Worm (Caenorhabditis elegans) whole organism, L3 larva: ENCODE measurements around the gene ugtp-1.

Source experiments
- R02D3.7 ChIP-seq: fragments of 150-350 bp; optimal IDR thresholded peaks from 2 replicates; lab custom pipeline; 2014; ENCODE audit warnings: missing biosample characterization, missing genetic modification characterization
- ceh-28 ChIP-seq: fragments of 150-350 bp; optimal IDR thresholded peaks from 2 replicates; lab custom pipeline; 2014; ENCODE audit warnings: missing biosample characterization, missing genetic modification reagents, missing genetic modification characterization
- ceh-82 ChIP-seq: fragments of 150-350 bp; optimal IDR thresholded peaks from 2 replicates; lab custom pipeline; 2014; ENCODE audit warnings: missing biosample characterization, missing genetic modification characterization
- ceh-9 ChIP-seq: sonication (generic microtip); optimal IDR thresholded peaks from 2 replicates; lab custom pipeline; 2018; ENCODE audit warnings: missing biosample characterization, missing genetic modification characterization
- egl-27 ChIP-seq: sonication (generic microtip); optimal IDR thresholded peaks from 4 replicates; lab custom pipeline; 2017; ENCODE audit warnings: missing biosample characterization, missing genetic modification reagents, missing genetic modification characterization
- egl-5 ChIP-seq: fragments of 150-350 bp; optimal IDR thresholded peaks from 2 replicates; lab custom pipeline; 2017; ENCODE audit warnings: missing biosample characterization, missing genetic modification reagents, missing genetic modification characterization, inconsistent platforms
- elt-1 ChIP-seq: fragments of 150-350 bp; optimal IDR thresholded peaks from 2 replicates; lab custom pipeline; 2014; ENCODE audit warnings: missing biosample characterization, missing genetic modification characterization
- elt-2 ChIP-seq: sonication (generic microtip); optimal IDR thresholded peaks from 2 replicates; lab custom pipeline; 2016; ENCODE audit warnings: missing genetic modification reagents, mild to moderate bottlenecking, missing genetic modification characterization, missing compliant biosample characterization
- elt-3 ChIP-seq, 3 experiments: fragments of 150-350 bp in 1 of 3; sonication (generic microtip) in 2 of 3; optimal IDR thresholded peaks; 2 replicates in 2 of 3; 4 replicates in 1 of 3; lab custom pipeline; 2014 to 2017; ENCODE audit warnings: missing biosample characterization in 3 of 3, missing genetic modification characterization in 3 of 3
- fkh-10 ChIP-seq: sonication (generic microtip); optimal IDR thresholded peaks from 2 replicates; lab custom pipeline; 2017; ENCODE audit warnings: missing biosample characterization, missing genetic modification reagents, missing genetic modification characterization
- fkh-2 ChIP-seq: fragments of 150-350 bp; optimal IDR thresholded peaks from 2 replicates; lab custom pipeline; 2014; ENCODE audit warnings: missing biosample characterization, missing genetic modification reagents, missing genetic modification characterization
- fos-1 ChIP-seq: fragments of 150-350 bp; optimal IDR thresholded peaks from 2 replicates; lab custom pipeline; 2014; ENCODE audit warnings: missing biosample characterization, missing genetic modification characterization
- hmg-11 ChIP-seq: sonication (generic microtip); optimal IDR thresholded peaks from 2 replicates; lab custom pipeline; 2016; ENCODE audit warnings: missing genetic modification characterization, missing compliant biosample characterization
- jun-1 ChIP-seq: fragments of 150-350 bp; optimal IDR thresholded peaks from 2 replicates; lab custom pipeline; 2014; ENCODE audit warnings: missing biosample characterization, missing genetic modification reagents, missing genetic modification characterization
- lin-15B ChIP-seq: fragments of 150-350 bp; optimal IDR thresholded peaks from 2 replicates; lab custom pipeline; 2014; ENCODE audit warnings: missing biosample characterization, missing genetic modification characterization
- lin-39 ChIP-seq: fragments of 150-350 bp; optimal IDR thresholded peaks from 2 replicates; lab custom pipeline; 2018; ENCODE audit warnings: missing biosample characterization, missing genetic modification reagents, missing genetic modification characterization
- nfya-1 ChIP-seq: sonication (generic microtip); optimal IDR thresholded peaks from 2 replicates; lab custom pipeline; 2017; ENCODE audit warnings: missing genetic modification characterization, mild to moderate bottlenecking, missing compliant biosample characterization, antibody characterized with exemption, moderate library complexity; ENCODE audit not compliant: insufficient read depth
- nhr-23 ChIP-seq: fragments of 150-350 bp; optimal IDR thresholded peaks from 2 replicates; lab custom pipeline; 2014; ENCODE audit warnings: missing biosample characterization, missing genetic modification reagents, missing genetic modification characterization
- nhr-237 ChIP-seq: fragments of 150-350 bp; optimal IDR thresholded peaks from 2 replicates; lab custom pipeline; 2014; ENCODE audit warnings: missing biosample characterization, missing genetic modification characterization
- nhr-25 ChIP-seq: sonication (generic microtip); optimal IDR thresholded peaks from 2 replicates; lab custom pipeline; 2017; ENCODE audit warnings: missing biosample characterization, missing genetic modification characterization
- nhr-43 ChIP-seq: sonication (generic microtip); optimal IDR thresholded peaks from 2 replicates; lab custom pipeline; 2016; ENCODE audit warnings: mild to moderate bottlenecking, missing genetic modification characterization, missing compliant biosample characterization; ENCODE audit not compliant: poor library complexity, severe bottlenecking
- nhr-76 ChIP-seq: fragments of 150-350 bp; sonication (generic microtip); optimal IDR thresholded peaks from 5 replicates; lab custom pipeline; 2014; ENCODE audit warnings: missing biosample characterization, missing genetic modification characterization
- nhr-77 ChIP-seq: fragments of 150-350 bp; optimal IDR thresholded peaks from 2 replicates; lab custom pipeline; 2014; ENCODE audit warnings: missing biosample characterization, missing genetic modification characterization
- pha-4 ChIP-seq: fragments of 150-350 bp; optimal IDR thresholded peaks from 2 replicates; lab custom pipeline; 2014; ENCODE audit warnings: missing biosample characterization, missing genetic modification reagents, missing genetic modification characterization
- pqm-1 ChIP-seq: fragments of 150-350 bp; optimal IDR thresholded peaks from 2 replicates; lab custom pipeline; 2017; ENCODE audit warnings: missing biosample characterization, missing genetic modification characterization, inconsistent platforms
- sea-2 ChIP-seq: fragments of 150-350 bp; sonication (generic microtip); optimal IDR thresholded peaks from 4 replicates; lab custom pipeline; 2014; ENCODE audit warnings: missing biosample characterization, missing genetic modification reagents, missing genetic modification characterization
- skn-1 ChIP-seq: fragments of 150-350 bp; optimal IDR thresholded peaks from 2 replicates; lab custom pipeline; 2014; ENCODE audit warnings: missing biosample characterization, missing genetic modification characterization
- snpc-4 ChIP-seq: fragments of 150-350 bp; optimal IDR thresholded peaks from 2 replicates; lab custom pipeline; 2014; ENCODE audit warnings: missing biosample characterization, missing genetic modification characterization
- tbx-2 ChIP-seq: sonication (generic microtip); optimal IDR thresholded peaks from 2 replicates; lab custom pipeline; 2016; ENCODE audit warnings: mild to moderate bottlenecking, missing genetic modification characterization, missing compliant biosample characterization
- unc-39 ChIP-seq: sonication (generic microtip); optimal IDR thresholded peaks from 4 replicates; lab custom pipeline; 2017; ENCODE audit warnings: missing biosample characterization, missing genetic modification characterization
- unc-62 ChIP-seq: fragments of 150-350 bp; sonication (generic microtip); optimal IDR thresholded peaks from 4 replicates; lab custom pipeline; 2014; ENCODE audit warnings: missing biosample characterization, missing genetic modification reagents, missing genetic modification characterization
- zag-1 ChIP-seq: fragments of 150-350 bp; optimal IDR thresholded peaks from 2 replicates; lab custom pipeline; 2014; ENCODE audit warnings: missing biosample characterization, missing genetic modification characterization
- ztf-4 ChIP-seq: fragments of 150-350 bp; optimal IDR thresholded peaks from 2 replicates; lab custom pipeline; 2014; ENCODE audit warnings: missing biosample characterization, missing genetic modification characterization

Gene ugtp-1

ce11 chrIII:8696680-8697079 is 53.8 kb downstream of the ugtp-1 start:
- TF ChIP-seq nhr-77 (tag; lab: Kevin White, UChicago) (no peak), nhr-43 (tag; lab: Kevin White, UChicago) (no peak), zag-1 (tag; lab: Kevin White, UChicago) (no peak), nhr-25 (tag; lab: Kevin White, UChicago) (no peak), elt-1 (tag; lab: Kevin White, UChicago) (no peak), hmg-11 (no peak), lin-39 (tag; lab: Kevin White, UChicago) (no peak), nhr-237 (tag; lab: Kevin White, UChicago) (no peak), nhr-23 (tag; lab: Kevin White, UChicago) (peak; percentile 16), nfya-1 (peak; percentile 53), fkh-10 (no peak), pqm-1 (tag; lab: Kevin White, UChicago) (peak; percentile 33), ztf-4 (tag; lab: Kevin White, UChicago) (no peak), ceh-82 (tag; lab: Kevin White, UChicago) (no peak), skn-1 (tag; lab: Kevin White, UChicago) (peak; percentile 2), ceh-9 (tag; lab: Kevin White, UChicago) (no peak), R02D3.7 (tag; lab: Kevin White, UChicago) (no peak), fkh-2 (tag; lab: Kevin White, UChicago) (no peak), elt-2 (tag; lab: Kevin White, UChicago) (peak; percentile 36), egl-27 (tag; lab: Kevin White, UChicago) (no peak), tbx-2 (tag; lab: Kevin White, UChicago) (no peak), unc-62 (GFP tag; lab: Kevin White, UChicago) (no peak), elt-3 (tag; optimal IDR thresholded peaks at IDR 0.05; lab: Kevin White, UChicago) (no peak), sea-2 (no peak), nhr-76 (tag; lab: Kevin White, UChicago) (no peak), fos-1 (tag; lab: Kevin White, UChicago) (peak; percentile 38), snpc-4 (tag; lab: Kevin White, UChicago) (no peak), unc-39 (no peak), ceh-28 (tag; lab: Kevin White, UChicago) (peak; percentile 7), egl-5 (tag; lab: Kevin White, UChicago) (no peak), pha-4 (tag; lab: Kevin White, UChicago) (peak; percentile 38), lin-15B (peak; percentile 5), jun-1 (tag; lab: Kevin White, UChicago) (peak; percentile 37)
- TF ChIP-seq, all 47 proteins: peak for 10
